Worm (Caenorhabditis elegans) whole organism, early embryonic: Measurements from ENCODE around the gene M18.6.

ENCODE experiments used
- B0310.2 ChIP-seq: sonication (generic microtip); optimal IDR thresholded peaks from 2 replicates; lab custom pipeline; 2016; ENCODE audit warnings: mild to moderate bottlenecking, missing genetic modification characterization, missing compliant biosample characterization
- F13C5.2 ChIP-seq: sonication (generic microtip); optimal IDR thresholded peaks from 2 replicates; lab custom pipeline; 2017; ENCODE audit warnings: mild to moderate bottlenecking, missing genetic modification characterization, inconsistent platforms, missing compliant biosample characterization
- aly-1 ChIP-seq: sonication (generic microtip); optimal IDR thresholded peaks from 2 replicates; lab custom pipeline; 2016; ENCODE audit warnings: missing genetic modification characterization, missing compliant biosample characterization
- ama-1 ChIP-seq: fragments of 150-350 bp; optimal IDR thresholded peaks from 2 replicates; lab custom pipeline; 2014
- ceh-13 ChIP-seq: fragments of 200-800 bp; sonication (Bioruptor generic); optimal IDR thresholded peaks from 2 replicates; lab custom pipeline; 2018; ENCODE audit warnings: mild to moderate bottlenecking, missing genetic modification characterization, missing compliant biosample characterization
- ceh-36 ChIP-seq: sonication (generic microtip); optimal IDR thresholded peaks from 2 replicates; lab custom pipeline; 2016; ENCODE audit warnings: missing genetic modification characterization, inconsistent platforms, missing compliant biosample characterization
- ets-7 ChIP-seq: sonication (generic microtip); optimal IDR thresholded peaks from 2 replicates; lab custom pipeline; 2016; ENCODE audit warnings: missing genotype, missing genetic modification characterization, missing compliant biosample characterization
- flt-1 ChIP-seq: fragments of 200-800 bp; sonication (Bioruptor generic); IDR thresholded peaks from 2 replicates; pipeline ENCODE4 v1.3.6; 2022; ENCODE audit warnings: missing genetic modification characterization, missing compliant biosample characterization
- hmbx-1 ChIP-seq: sonication (generic microtip); optimal IDR thresholded peaks from 2 replicates; lab custom pipeline; 2016; ENCODE audit warnings: mild to moderate bottlenecking, missing genetic modification characterization, missing compliant biosample characterization
- hnd-1 ChIP-seq: sonication (generic microtip); optimal IDR thresholded peaks from 2 replicates; lab custom pipeline; 2016; ENCODE audit warnings: missing genetic modification characterization, missing compliant biosample characterization
- pes-1 ChIP-seq: fragments of 200-800 bp; sonication (Bioruptor generic); IDR thresholded peaks from 2 replicates; pipeline ENCODE4 v1.3.6; 2022; ENCODE audit warnings: missing genetic modification reagents, missing genetic modification characterization, missing compliant biosample characterization
- sea-1 ChIP-seq: fragments of 200-800 bp; sonication (Bioruptor generic); conservative IDR thresholded peaks from 2 replicates; pipeline ENCODE4 v1.3.6; 2022; ENCODE audit warnings: missing genetic modification characterization, missing compliant biosample characterization
- tbx-11 ChIP-seq: fragments of 200-800 bp; sonication (Bioruptor generic); IDR thresholded peaks from 2 replicates; pipeline ENCODE4 v1.3.6; 2022; ENCODE audit warnings: missing genetic modification characterization, missing compliant biosample characterization
- tbx-37 ChIP-seq: fragments of 200-800 bp; sonication (Bioruptor generic); conservative IDR thresholded peaks from 2 replicates; pipeline ENCODE4 v1.3.6; 2022; ENCODE audit warnings: missing genetic modification reagents, missing genetic modification characterization, missing compliant biosample characterization

The M18.6 gene

ce11 chrIV:12165432-12166078, 44.4 kb downstream of the M18.6 start:
- no peak for TF ChIP-seq sea-1 (GFP tag; lab: Robert Waterston, UW)
- no peak for TF ChIP-seq F13C5.2 (tag; lab: Kevin White, UChicago)

DNA sequence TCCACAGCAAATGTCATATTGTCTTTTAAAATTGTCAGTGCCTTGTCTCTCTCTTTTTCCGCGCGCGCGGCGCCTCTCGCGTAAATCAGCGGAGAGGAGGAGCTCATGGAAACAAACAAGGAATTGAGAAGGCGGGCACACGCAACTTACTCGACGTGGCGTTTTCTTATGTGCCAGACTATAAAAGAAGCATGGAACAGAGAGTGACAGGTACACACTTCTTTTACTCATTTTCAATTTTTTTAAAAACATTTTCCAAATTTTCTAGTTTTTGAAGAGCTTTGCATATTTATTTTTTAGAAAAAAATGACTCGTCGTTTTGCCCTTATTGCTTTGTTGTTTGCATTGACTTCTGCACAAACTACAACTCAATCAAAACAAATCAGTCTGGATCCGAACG, 46.8 kb downstream of the M18.6 start, which contains the start of gene F20B10.3:
Gene F20B10.3, plus strand, starts transcription at position 301 of the 400 bp plus-strand sequence.
- TF ChIP-seq hmbx-1 (no peak), B0310.2 (tag; lab: Kevin White, UChicago) (no peak), tbx-37 (no peak), aly-1 (tag; lab: Kevin White, UChicago) (no peak), ama-1 (lab: Kevin White, UChicago) (no peak), ceh-36 (tag; lab: Kevin White, UChicago) (no peak), pes-1 (GFP tag; lab: Robert Waterston, UW) (no peak), F13C5.2 (tag; lab: Kevin White, UChicago) (no peak), flt-1 (GFP tag; lab: Robert Waterston, UW) (no peak), sea-1 (GFP tag; lab: Robert Waterston, UW) (no peak), tbx-11 (no peak), ets-7 (no peak), hnd-1 (tag; lab: Kevin White, UChicago) (no peak), ceh-13 (GFP tag; lab: Kevin White, UChicago) (no peak)

- TF ChIP-seq flt-1 (GFP tag; lab: Robert Waterston, UW), result peak; percentile 56; the same call in 1 of the 2 replicates
Measured at ce11 chrIV:12170396-12170795, 49.3 kb downstream of the M18.6 start.
